Worm (Caenorhabditis elegans) whole organism, late embryonic: Measurements from ENCODE around the gene nhr-123.

Source experiments
- C08G9.2 ChIP-seq: sonication (generic microtip); optimal IDR thresholded peaks from 2 replicates; lab custom pipeline; 2016; ENCODE audit warnings: mild to moderate bottlenecking, missing genetic modification characterization, moderate library complexity, missing compliant biosample characterization
- F13H6.1 ChIP-seq: sonication (generic microtip); optimal IDR thresholded peaks from 2 replicates; lab custom pipeline; 2016; ENCODE audit warnings: missing genetic modification characterization, missing compliant biosample characterization
- ceh-18 ChIP-seq: sonication (generic microtip); optimal IDR thresholded peaks from 2 replicates; lab custom pipeline; 2016; ENCODE audit warnings: missing genetic modification characterization, missing compliant biosample characterization
- che-1 ChIP-seq: sonication (generic microtip); optimal IDR thresholded peaks from 2 replicates; lab custom pipeline; 2016; ENCODE audit warnings: mild to moderate bottlenecking, missing genetic modification characterization, missing compliant biosample characterization
- hlh-30 ChIP-seq: sonication (generic microtip); optimal IDR thresholded peaks from 2 replicates; lab custom pipeline; 2017; ENCODE audit warnings: antibody characterized with exemption, missing genetic modification characterization, missing compliant biosample characterization; ENCODE audit not compliant: insufficient read depth
- madf-2 ChIP-seq: sonication (generic microtip); optimal IDR thresholded peaks from 2 replicates; lab custom pipeline; 2017; ENCODE audit warnings: missing genetic modification characterization, missing compliant biosample characterization
- pag-3 ChIP-seq: sonication (generic microtip); optimal IDR thresholded peaks from 2 replicates; lab custom pipeline; 2016; ENCODE audit warnings: missing compliant biosample characterization, missing genetic modification characterization, borderline replicate concordance
- pqm-1 ChIP-seq: sonication (generic microtip); optimal IDR thresholded peaks from 2 replicates; lab custom pipeline; 2016; ENCODE audit warnings: missing genetic modification characterization, missing compliant biosample characterization
- rnt-1 ChIP-seq: sonication (generic microtip); optimal IDR thresholded peaks from 2 replicates; lab custom pipeline; 2016; ENCODE audit warnings: missing genetic modification characterization, missing compliant biosample characterization
- tbx-7 ChIP-seq: sonication (generic microtip); optimal IDR thresholded peaks from 2 replicates; lab custom pipeline; 2016; ENCODE audit warnings: missing genotype, missing genetic modification characterization, missing compliant biosample characterization
- unc-86 ChIP-seq: sonication (generic microtip); optimal IDR thresholded peaks from 2 replicates; lab custom pipeline; 2016; ENCODE audit warnings: missing genetic modification characterization, missing compliant biosample characterization

- TF ChIP-seq C08G9.2: no peak
- TF ChIP-seq F13H6.1 (tag; lab: Kevin White, UChicago): no peak
- TF ChIP-seq pag-3 (tag; lab: Kevin White, UChicago): no peak
- TF ChIP-seq madf-2 (tag; lab: Kevin White, UChicago): no peak
- TF ChIP-seq unc-86 (tag; lab: Kevin White, UChicago): no peak
- no peak for TF ChIP-seq tbx-7
- no peak for TF ChIP-seq ceh-18 (tag; lab: Kevin White, UChicago)
- no peak for TF ChIP-seq hlh-30 (tag; lab: Kevin White, UChicago)
- TF ChIP-seq che-1: no peak
- no peak for TF ChIP-seq pqm-1 (tag; lab: Kevin White, UChicago)
- no peak for TF ChIP-seq rnt-1 (tag; lab: Kevin White, UChicago)
Observed at ce11 chrV:484285-484890, 33.1 kb downstream of the nhr-123 start, which contains the start of gene nhr-212.
